Fruit fly (Drosophila melanogaster): Measurements from ENCODE around the gene Pfdn4.

Gene Pfdn4

DNA sequence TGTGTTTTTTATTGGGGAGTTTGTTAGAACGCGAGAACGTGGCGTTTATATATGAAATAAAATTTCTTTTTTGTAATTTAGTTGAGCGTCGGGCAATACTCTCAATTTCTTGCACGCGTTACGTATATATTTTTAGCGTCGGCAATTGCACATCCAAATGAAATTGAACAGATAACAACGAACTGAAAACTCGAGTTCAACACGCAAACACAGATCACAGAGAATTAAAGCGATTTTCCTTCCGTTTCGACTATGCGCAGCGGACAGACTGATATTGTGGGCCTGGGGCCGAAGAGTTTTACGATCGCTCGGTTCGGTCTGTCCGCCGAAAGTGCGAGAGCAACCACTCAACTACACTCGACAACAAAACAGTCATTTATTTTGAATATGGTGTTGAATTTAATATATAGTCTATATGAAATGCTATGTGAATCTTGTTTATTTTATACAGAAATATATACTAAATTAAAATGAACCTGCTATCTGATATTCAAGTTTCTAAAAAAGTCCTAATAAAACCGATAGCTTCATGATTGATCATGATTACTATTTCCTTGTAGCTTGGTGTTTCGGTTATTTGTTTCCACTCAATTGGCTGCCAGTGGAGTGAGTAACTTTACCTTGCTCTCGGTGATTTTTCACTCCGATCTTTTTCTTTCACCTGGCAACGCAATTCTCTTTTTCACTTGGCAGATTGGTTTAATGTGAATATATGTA, 12.6 kb downstream of the Pfdn4 start, which contains the start of gene CG46456:
Gene CG46456, minus strand, starts transcription at position 273 of the 717 bp plus-strand sequence.
- TF ChIP-seq cas (GFP tag; IDR thresholded peaks at IDR 0.05) (peak; percentile 81), stc (GFP tag; IDR thresholded peaks at IDR 0.05) (peak; percentile 94), da (GFP tag; optimal IDR thresholded peaks at IDR 0.05) (peak; percentile 36), YL-1 (GFP tag; optimal IDR thresholded peaks at IDR 0.05) (peak; percentile 69), CG7839 (tag; optimal IDR thresholded peaks at IDR 0.05) (peak; percentile 97), gce (GFP tag; IDR thresholded peaks at IDR 0.05) (peak; percentile 87), tio (GFP tag; optimal IDR thresholded peaks at IDR 0.05) (peak; percentile 82), CG17359 (tag; optimal IDR thresholded peaks at IDR 0.05) (peak; percentile 95), Scr (GFP tag; IDR thresholded peaks at IDR 0.05; ENCODE audit: partially characterized antibody) (peak; percentile 60), CG7745 (tag; optimal IDR thresholded peaks at IDR 0.05) (peak; percentile 67), trh (GFP tag; optimal IDR thresholded peaks at IDR 0.05) (peak; percentile 33), schlank (tag; optimal IDR thresholded peaks at IDR 0.05) (peak; percentile 82), cg (GFP tag; optimal IDR thresholded peaks at IDR 0.05) (no peak), Nf-YC (tag; optimal IDR thresholded peaks at IDR 0.05) (peak; percentile 85), Bteb2 (GFP tag; optimal IDR thresholded peaks at IDR 0.05) (peak; percentile 81), CG17385 (GFP tag; optimal IDR thresholded peaks at IDR 0.05) (peak; percentile 92), Xbp1 (GFP tag; optimal IDR thresholded peaks at IDR 0.05) (peak; percentile 90), twi (tag; optimal IDR thresholded peaks at IDR 0.05) (peak; percentile 91), bsh (GFP tag; optimal IDR thresholded peaks at IDR 0.05) (peak; percentile 84 to 97), Adf1 (GFP tag; IDR thresholded peaks at IDR 0.05) (peak; percentile 74), CG15601 (tag; optimal IDR thresholded peaks at IDR 0.05) (peak; percentile 94), MESR4 (GFP tag; optimal IDR thresholded peaks at IDR 0.05) (peak; percentile 30), bigmax (GFP tag; optimal IDR thresholded peaks at IDR 0.05) (peak; percentile 57), mam (GFP tag; optimal IDR thresholded peaks at IDR 0.05) (peak; percentile 57), eyg (GFP tag; optimal IDR thresholded peaks at IDR 0.05) (peak; percentile 25), fd3F (GFP tag; optimal IDR thresholded peaks at IDR 0.05) (peak; percentile 92), CG4854 (GFP tag; optimal IDR thresholded peaks at IDR 0.05) (peak; percentile 76), nerfin-1 (tag; optimal IDR thresholded peaks at IDR 0.05) (peak; percentile 96), gcm2 (GFP tag; optimal IDR thresholded peaks at IDR 0.05) (peak; percentile 73), CG9932 (GFP tag; IDR thresholded peaks at IDR 0.05) (peak; percentile 93), HmgD (GFP tag; optimal IDR thresholded peaks at IDR 0.05) (peak; percentile 5), Six4 (GFP tag; optimal IDR thresholded peaks at IDR 0.05) (peak; percentile 94), en (GFP tag; optimal IDR thresholded peaks at IDR 0.05) (no peak), dimm (GFP tag; IDR thresholded peaks at IDR 0.05) (peak; percentile 78), CG6254 (GFP tag; optimal IDR thresholded peaks at IDR 0.05) (peak; percentile 93), CG11247 (GFP tag; IDR thresholded peaks at IDR 0.05) (peak; percentile 81), wor (GFP tag; IDR thresholded peaks at IDR 0.05) (peak; percentile 80), Ssrp (tag; optimal IDR thresholded peaks at IDR 0.05) (peak; percentile 90), CG1024 (GFP tag; IDR thresholded peaks at IDR 0.05) (peak; percentile 72), CG3163 (GFP tag; optimal IDR thresholded peaks at IDR 0.05) (peak; percentile 3), Sry-δ (GFP tag; optimal IDR thresholded peaks at IDR 0.05) (no peak), CG11398 (GFP tag; optimal IDR thresholded peaks at IDR 0.05) (peak; percentile 0), Ptx1 (GFP tag; IDR thresholded peaks at IDR 0.05) (peak; percentile 91), gcm (GFP tag; optimal IDR thresholded peaks at IDR 0.05) (peak; percentile 98), chinmo (GFP tag; IDR thresholded peaks at IDR 0.05; ENCODE audit: partially characterized antibody) (peak; percentile 86; the same call in 3 of the 4 replicates), CG3838 (GFP tag; optimal IDR thresholded peaks at IDR 0.05) (peak; percentile 45), CG8944 (GFP tag; optimal IDR thresholded peaks at IDR 0.05) (peak; percentile 27), kah (GFP tag; optimal IDR thresholded peaks at IDR 0.05) (peak; percentile 89), Doc2 (GFP tag; IDR thresholded peaks at IDR 0.05) (no peak), Bdp1 (GFP tag; optimal IDR thresholded peaks at IDR 0.05) (no peak)
